Worm (Caenorhabditis elegans): ENCODE results near the gene gpcp-2.
A peak's percentile ranks its signal among the peaks of the same experiment; 100 is the strongest.

Gene gpcp-2

DNA sequence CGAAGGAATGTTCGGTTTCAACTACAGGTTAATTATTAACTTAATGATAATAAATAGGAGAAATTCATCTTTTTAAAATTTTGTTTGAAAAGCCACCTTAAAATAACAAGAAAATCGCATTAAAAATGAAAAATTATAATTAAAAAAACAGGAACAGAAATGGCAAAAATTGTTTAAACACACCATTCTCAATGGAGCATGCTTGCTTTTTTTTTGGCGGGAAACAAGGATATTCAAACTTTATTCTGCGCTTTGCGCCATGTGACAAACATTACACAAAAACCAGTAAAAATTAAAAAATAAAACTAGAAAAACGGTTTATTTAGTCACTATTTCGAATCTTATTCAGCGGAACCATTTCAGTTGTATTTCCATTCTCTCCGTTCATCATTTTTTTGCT is 44.4 kb downstream of the gpcp-2 start:
- TF ChIP-seq elt-3 (tag; optimal IDR thresholded peaks at IDR 0.05) = no peak
- TF ChIP-seq lsy-2 (tag; optimal IDR thresholded peaks at IDR 0.05) = no peak
- TF ChIP-seq tbx-8 (GFP tag; optimal IDR thresholded peaks at IDR 0.05) = no peak
- TF ChIP-seq cnd-1 (tag; optimal IDR thresholded peaks at IDR 0.05) = no peak
- no peak for TF ChIP-seq blmp-1 (tag; optimal IDR thresholded peaks at IDR 0.05)
- no peak for TF ChIP-seq nhr-28 (tag; optimal IDR thresholded peaks at IDR 0.05)
- TF ChIP-seq ham-2 (GFP tag; optimal IDR thresholded peaks at IDR 0.05) = no peak
- TF ChIP-seq mep-1 (tag; optimal IDR thresholded peaks at IDR 0.05) = no peak
- no peak for TF ChIP-seq mls-2 (tag; optimal IDR thresholded peaks at IDR 0.05)
- no peak for TF ChIP-seq sem-2 (GFP tag; optimal IDR thresholded peaks at IDR 0.05)
- no peak for TF ChIP-seq snpc-4 (tag; optimal IDR thresholded peaks at IDR 0.05)
- no peak for TF ChIP-seq unc-120 (tag; optimal IDR thresholded peaks at IDR 0.05; ENCODE audit: poor library complexity, severe bottlenecking)
- no peak for TF ChIP-seq unc-39 (tag; optimal IDR thresholded peaks at IDR 0.05)
- TF ChIP-seq unc-62 (GFP tag; optimal IDR thresholded peaks at IDR 0.05) = no peak
- TF ChIP-seq drap-1 (GFP tag; optimal IDR thresholded peaks at IDR 0.05) = no peak
- TF ChIP-seq ztf-11 (tag; optimal IDR thresholded peaks at IDR 0.05) = no peak

DNA sequence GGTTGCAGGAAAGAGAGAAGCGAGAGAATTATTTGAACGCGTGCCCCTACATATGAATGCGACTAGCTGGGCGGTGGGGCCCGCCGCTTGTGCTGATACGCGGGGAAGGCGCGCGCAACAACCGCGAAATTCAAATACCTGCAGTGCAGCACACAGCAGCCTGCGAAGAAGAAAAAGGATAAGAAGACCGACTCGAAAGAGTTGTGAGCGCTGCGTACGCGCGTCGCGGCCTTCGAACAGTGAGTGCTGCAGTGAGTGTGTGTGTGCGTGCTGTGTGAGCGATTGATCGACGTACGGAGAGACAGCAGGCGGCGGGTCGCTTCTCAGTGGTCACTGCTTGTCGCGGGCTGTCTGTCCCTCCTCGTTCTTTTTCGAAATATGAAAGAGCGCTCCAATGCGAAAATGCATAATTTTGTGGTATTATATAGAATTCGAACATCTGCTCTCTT is 44.9 kb downstream of the gpcp-2 start:
- peak; percentile 28 for TF ChIP-seq ztf-11 (tag; optimal IDR thresholded peaks at IDR 0.05)
- no peak for TF ChIP-seq ceh-39 (tag; optimal IDR thresholded peaks at IDR 0.05)
- TF ChIP-seq cnd-1 (tag; optimal IDR thresholded peaks at IDR 0.05) = peak; percentile 61
- TF ChIP-seq pha-4 (tag; optimal IDR thresholded peaks at IDR 0.05) = peak; percentile 85
- TF ChIP-seq mls-2 (tag; optimal IDR thresholded peaks at IDR 0.05) = peak; percentile 75
- TF ChIP-seq ces-1 (GFP tag; optimal IDR thresholded peaks at IDR 0.05) = peak; percentile 31
- no peak for TF ChIP-seq zip-8 (tag; optimal IDR thresholded peaks at IDR 0.05)
- TF ChIP-seq sem-2 (GFP tag; optimal IDR thresholded peaks at IDR 0.05) = no peak
- no peak for TF ChIP-seq ceh-83 (GFP tag; optimal IDR thresholded peaks at IDR 0.05)
- no peak for TF ChIP-seq nhr-237 (tag; optimal IDR thresholded peaks at IDR 0.05)
- TF ChIP-seq blmp-1 (tag; optimal IDR thresholded peaks at IDR 0.05) = no peak
- TF ChIP-seq snpc-4 (tag; optimal IDR thresholded peaks at IDR 0.05) = no peak
- no peak for TF ChIP-seq nhr-76 (tag; optimal IDR thresholded peaks at IDR 0.05)
- peak; percentile 80 for TF ChIP-seq unc-120 (tag; optimal IDR thresholded peaks at IDR 0.05; ENCODE audit: poor library complexity, severe bottlenecking)
- peak; percentile 74 for TF ChIP-seq sptf-1 (tag; optimal IDR thresholded peaks at IDR 0.05)
- no peak for TF ChIP-seq nhr-28 (tag; optimal IDR thresholded peaks at IDR 0.05)
- TF ChIP-seq elt-3 (tag; optimal IDR thresholded peaks at IDR 0.05) = no peak
- TF ChIP-seq ham-2 (GFP tag; optimal IDR thresholded peaks at IDR 0.05) = peak; percentile 91
- TF ChIP-seq tbx-8 (GFP tag; optimal IDR thresholded peaks at IDR 0.05) = peak; percentile 57
- no peak for TF ChIP-seq ceh-43 (GFP tag; optimal IDR thresholded peaks at IDR 0.05)
- peak; percentile 50 for TF ChIP-seq lsy-2 (tag; optimal IDR thresholded peaks at IDR 0.05)
- TF ChIP-seq M03D4.4 (tag; optimal IDR thresholded peaks at IDR 0.05) = peak; percentile 70
- peak; percentile 30 for TF ChIP-seq flh-1 (GFP tag; optimal IDR thresholded peaks at IDR 0.05)
- peak; percentile 79 for TF ChIP-seq unc-62 (GFP tag; optimal IDR thresholded peaks at IDR 0.05)
- TF ChIP-seq bed-3 (GFP tag; optimal IDR thresholded peaks at IDR 0.05) = no peak
- TF ChIP-seq lin-32 (GFP tag; optimal IDR thresholded peaks at IDR 0.05) = peak; percentile 60
- TF ChIP-seq lin-13 (tag; optimal IDR thresholded peaks at IDR 0.05) = peak; percentile 84
- no peak for TF ChIP-seq nhr-2 (tag; optimal IDR thresholded peaks at IDR 0.05)
- TF ChIP-seq mep-1 (tag; optimal IDR thresholded peaks at IDR 0.05) = peak; percentile 25
- no peak for TF ChIP-seq mab-5 (tag; optimal IDR thresholded peaks at IDR 0.05)
- TF ChIP-seq drap-1 (GFP tag; optimal IDR thresholded peaks at IDR 0.05) = peak; percentile 82
- TF ChIP-seq hlh-1 (tag; optimal IDR thresholded peaks at IDR 0.05) = peak; percentile 75
- no peak for TF ChIP-seq unc-39 (tag; optimal IDR thresholded peaks at IDR 0.05)
- TF ChIP-seq elt-1 (tag; optimal IDR thresholded peaks at IDR 0.05; ENCODE audit: borderline replicate concordance, insufficient read depth) = peak; percentile 33

DNA sequence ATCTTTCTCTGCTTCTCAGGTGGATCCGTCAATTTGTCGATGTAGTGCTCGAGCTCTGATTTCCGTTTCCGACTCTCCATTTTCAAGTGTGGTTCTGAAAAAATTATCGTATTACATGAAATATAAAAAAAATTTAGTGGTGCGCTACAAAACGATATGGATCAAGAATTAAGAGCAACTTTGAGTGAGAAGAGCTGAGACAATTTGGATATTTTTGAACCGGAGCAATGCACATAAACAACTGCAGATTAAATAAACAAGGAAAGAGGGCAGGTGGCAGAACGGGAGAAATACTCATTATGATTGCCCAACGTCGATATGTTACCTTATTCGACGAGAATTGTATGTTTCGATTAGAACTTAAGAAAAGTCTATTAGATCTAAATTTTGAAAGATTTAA is 45.5 kb downstream of the gpcp-2 start, which contains the start of gene swsn-7:
TSS of gene swsn-7 (minus strand) at position 101 of the 400 bp plus-strand sequence.
- no peak for TF ChIP-seq unc-120 (tag; optimal IDR thresholded peaks at IDR 0.05; ENCODE audit: poor library complexity, severe bottlenecking)
- no peak for TF ChIP-seq sem-2 (GFP tag; optimal IDR thresholded peaks at IDR 0.05)
- no peak for TF ChIP-seq mep-1 (tag; optimal IDR thresholded peaks at IDR 0.05)
- no peak for TF ChIP-seq M03D4.4 (tag; optimal IDR thresholded peaks at IDR 0.05)
- no peak for TF ChIP-seq mab-5 (tag; optimal IDR thresholded peaks at IDR 0.05)
- no peak for TF ChIP-seq lin-13 (tag; optimal IDR thresholded peaks at IDR 0.05)
- no peak for TF ChIP-seq tbx-8 (GFP tag; optimal IDR thresholded peaks at IDR 0.05)

DNA sequence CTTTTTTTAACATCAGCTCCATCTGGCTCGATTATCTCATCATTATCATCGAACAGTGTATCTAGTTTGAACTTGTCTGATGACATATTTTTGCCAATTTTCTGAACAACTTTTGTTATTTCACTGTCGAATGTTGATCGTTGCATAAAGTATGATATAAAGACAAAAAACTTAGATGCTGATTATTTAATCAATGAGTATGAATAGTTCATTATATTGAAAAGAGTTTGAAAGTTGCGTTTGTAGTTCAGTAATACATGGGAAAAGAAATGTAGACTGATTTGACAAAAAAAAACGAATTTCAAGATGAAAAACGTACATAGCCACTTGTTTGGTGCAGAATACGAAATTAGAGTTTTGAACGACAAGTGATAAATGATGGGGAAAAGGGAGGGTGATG is 50.7 kb downstream of the gpcp-2 start, which contains the start of gene hda-2:
TSS of gene hda-2 (minus strand) at position 101 of the 400 bp plus-strand sequence.
- no peak for TF ChIP-seq ztf-11 (tag; optimal IDR thresholded peaks at IDR 0.05)
- TF ChIP-seq unc-120 (tag; optimal IDR thresholded peaks at IDR 0.05; ENCODE audit: poor library complexity, severe bottlenecking) = no peak
- TF ChIP-seq blmp-1 (tag; optimal IDR thresholded peaks at IDR 0.05) = no peak
- no peak for TF ChIP-seq mab-5 (tag; optimal IDR thresholded peaks at IDR 0.05)
- TF ChIP-seq sem-2 (GFP tag; optimal IDR thresholded peaks at IDR 0.05) = no peak
- TF ChIP-seq pha-4 (tag; optimal IDR thresholded peaks at IDR 0.05) = no peak
